Worm (Caenorhabditis elegans) whole organism, L1 larva: ENCODE results near the gene wdr-54.

Experiments used
- C04F5.9 ChIP-seq: sonication (generic microtip); optimal IDR thresholded peaks from 2 replicates; lab custom pipeline; 2016; ENCODE audit warnings: missing genetic modification characterization, missing compliant biosample characterization
- aha-1 ChIP-seq: fragments of 150-350 bp; optimal IDR thresholded peaks from 2 replicates; lab custom pipeline; 2014; ENCODE audit warnings: missing biosample characterization, missing genetic modification characterization
- elt-3 ChIP-seq, 6 experiments: fragments of 150-350 bp in 1 of 6; sonication (generic microtip); optimal IDR thresholded peaks; 2 replicates each; lab custom pipeline; 2017 to 2018; ENCODE audit warnings: missing biosample characterization in 6 of 6, missing genetic modification characterization in 6 of 6, inconsistent platforms in 1 of 6
- zag-1 ChIP-seq: fragments of 150-350 bp; optimal IDR thresholded peaks from 2 replicates; lab custom pipeline; 2014; ENCODE audit warnings: missing biosample characterization, missing genetic modification characterization

DNA sequence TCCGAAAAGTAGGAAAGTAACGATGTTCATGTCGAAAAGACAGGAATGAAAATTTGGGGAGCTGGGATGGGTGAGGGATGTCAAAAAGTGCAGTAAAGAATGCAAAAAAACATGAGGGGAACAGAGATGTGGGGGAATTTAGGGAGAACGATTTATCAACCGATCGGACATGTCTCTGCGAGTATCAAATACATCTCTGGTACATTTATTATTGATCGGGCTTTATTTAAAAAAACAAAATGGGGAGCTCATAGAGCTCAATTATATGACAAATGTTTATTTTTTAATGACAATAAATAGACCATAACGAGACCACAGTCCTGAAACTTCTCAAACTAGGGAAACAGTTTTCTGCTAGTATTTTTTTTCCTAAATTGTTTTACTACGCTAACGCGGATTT lies 18.0 kb upstream of the wdr-54 start, which contains the start of gene F25E2.2:
- TF ChIP-seq C04F5.9 (tag; lab: Kevin White, UChicago) (no peak), aha-1 (no peak), zag-1 (no peak), elt-3 (tag; optimal IDR thresholded peaks at IDR 0.05; lab: Kevin White, UChicago) (no peak)
